Fruit fly (Drosophila melanogaster): ENCODE measurements around the gene Elba2.

The Elba2 gene

dm6 chr2L:2577361-2577737 lies at the start of gene Elba2:
TSS of gene Elba2 (plus strand) at chr2L:2577687.
- TF ChIP-seq CG8478 (optimal IDR thresholded peaks at IDR 0.05) (no peak), CTCF (optimal IDR thresholded peaks at IDR 0.05) (no peak)

dm6 chr2L:2528097-2528496 lies 49.4 kb upstream of the Elba2 start:
- no peak for TF ChIP-seq CG8478 (optimal IDR thresholded peaks at IDR 0.05)
- no peak for TF ChIP-seq CTCF (optimal IDR thresholded peaks at IDR 0.05)

- TF ChIP-seq CG8478 (optimal IDR thresholded peaks at IDR 0.05) (no peak), CTCF (optimal IDR thresholded peaks at IDR 0.05) (no peak)
These were observed 35.0 kb upstream of the Elba2 start for dm6 chr2L:2542491-2542890.

dm6 chr2L:2552725-2553124 lies 24.8 kb upstream of the Elba2 start, which contains the start of gene CG3515:
TSS of gene CG3515 (minus strand) at chr2L:2552825.
- TF ChIP-seq CG8478 (optimal IDR thresholded peaks at IDR 0.05) = no peak
- TF ChIP-seq CTCF (optimal IDR thresholded peaks at IDR 0.05) = no peak

- TF ChIP-seq CTCF (optimal IDR thresholded peaks at IDR 0.05) (no peak), CG8478 (optimal IDR thresholded peaks at IDR 0.05) (no peak)
These were observed 12.7 kb upstream of the Elba2 start, which contains the start of gene Cyp309a1 for dm6 chr2L:2564758-2565157. TSS of gene Cyp309a1 (minus strand) at chr2L:2564830.

- no peak for TF ChIP-seq CG8478 (optimal IDR thresholded peaks at IDR 0.05)
- TF ChIP-seq CTCF (optimal IDR thresholded peaks at IDR 0.05) = no peak
These were observed 4.5 kb upstream of the Elba2 start, which contains the start of gene Cyp309a2 for dm6 chr2L:2572937-2573336. TSS of gene Cyp309a2 (minus strand) at chr2L:2573037.

- TF ChIP-seq CTCF (optimal IDR thresholded peaks at IDR 0.05) = no peak
- TF ChIP-seq CG8478 (optimal IDR thresholded peaks at IDR 0.05) = no peak
These were observed 2.7 kb upstream of the Elba2 start, which contains the start of the genes Rad1 and Sws1 for dm6 chr2L:2574717-2575273. TSS of gene Rad1 (minus strand) at chr2L:2575052. TSS of gene Sws1 (minus strand) at chr2L:2575052.

dm6 chr2L:2576565-2577360 lies 724 bp upstream of the Elba2 start, which contains the start of gene insv:
TSS of gene insv (minus strand) at chr2L:2576997.
- no peak for TF ChIP-seq CG8478 (optimal IDR thresholded peaks at IDR 0.05)
- TF ChIP-seq CTCF (optimal IDR thresholded peaks at IDR 0.05) = no peak

- TF ChIP-seq CTCF (optimal IDR thresholded peaks at IDR 0.05) = no peak
- no peak for TF ChIP-seq CG8478 (optimal IDR thresholded peaks at IDR 0.05)
These were observed 2.3 kb downstream of the Elba2 start, which contains the start of the genes ND-B17.2 and Arpc5 for dm6 chr2L:2579669-2580351. TSS of gene ND-B17.2 (minus strand) at chr2L:2580172. TSS of gene Arpc5 (plus strand) at chr2L:2580292.

dm6 chr2L:2584461-2585056 lies 7.1 kb downstream of the Elba2 start:
- no peak for TF ChIP-seq CTCF (optimal IDR thresholded peaks at IDR 0.05)
- TF ChIP-seq CG8478 (optimal IDR thresholded peaks at IDR 0.05) = no peak

dm6 chr2L:2585285-2585684 lies 7.8 kb downstream of the Elba2 start, which contains the start of gene Drp1:
TSS of gene Drp1 (minus strand) at chr2L:2585430.
- no peak for TF ChIP-seq CG8478 (optimal IDR thresholded peaks at IDR 0.05)
- peak; percentile 85 to 86 for TF ChIP-seq CTCF (optimal IDR thresholded peaks at IDR 0.05)

- TF ChIP-seq CTCF (optimal IDR thresholded peaks at IDR 0.05) = no peak
- TF ChIP-seq CG8478 (optimal IDR thresholded peaks at IDR 0.05) = no peak
These were observed 14.1 kb downstream of the Elba2 start, which contains the start of gene CG15394 for dm6 chr2L:2591569-2591968. TSS of gene CG15394 (plus strand) at chr2L:2591869.

- TF ChIP-seq CTCF (optimal IDR thresholded peaks at IDR 0.05) (no peak), CG8478 (optimal IDR thresholded peaks at IDR 0.05) (no peak)
These were observed 29.2 kb downstream of the Elba2 start for dm6 chr2L:2606725-2607124.

- TF ChIP-seq CTCF (optimal IDR thresholded peaks at IDR 0.05) = no peak
These were observed 32.2 kb downstream of the Elba2 start, which contains the start of gene CG15395 for dm6 chr2L:2609694-2610093. TSS of gene CG15395 (plus strand) at chr2L:2609994.

dm6 chr2L:2619887-2620286 lies 42.4 kb downstream of the Elba2 start, which contains the start of gene CG43403:
TSS of gene CG43403 (plus strand) at chr2L:2620187.
- TF ChIP-seq CTCF (optimal IDR thresholded peaks at IDR 0.05) (no peak), CG8478 (optimal IDR thresholded peaks at IDR 0.05) (no peak)

Data from S2 (cell line).